Worm (Caenorhabditis elegans): ENCODE measurements around the gene twk-23.
A peak's percentile ranks its signal among the peaks of the same experiment; 100 is the strongest.

Gene twk-23

ce11 chrX:13809773-13810172 is 13.6 kb downstream of the twk-23 start, which contains the start of gene obr-3:
Gene obr-3 (minus strand): TSS chrX:13809873.
- no peak for TF ChIP-seq fkh-4 (tag; optimal IDR thresholded peaks at IDR 0.05; ENCODE audit: borderline replicate concordance)
- TF ChIP-seq nhr-20 (tag; optimal IDR thresholded peaks at IDR 0.05), result no peak
- TF ChIP-seq grh-1 (GFP tag; IDR thresholded peaks at IDR 0.05), result no peak
- no peak for TF ChIP-seq egl-27 (tag; optimal IDR thresholded peaks at IDR 0.05)
- TF ChIP-seq snu-23 (GFP tag; optimal IDR thresholded peaks at IDR 0.05), result no peak
- no peak for TF ChIP-seq zip-4 (GFP tag; optimal IDR thresholded peaks at IDR 0.05)
- TF ChIP-seq nhr-11 (tag; optimal IDR thresholded peaks at IDR 0.05), result no peak
- TF ChIP-seq efl-3 (GFP tag; optimal IDR thresholded peaks at IDR 0.05), result no peak
- TF ChIP-seq nhr-77 (tag; optimal IDR thresholded peaks at IDR 0.05), result no peak
- TF ChIP-seq egl-13 (tag; optimal IDR thresholded peaks at IDR 0.05), result no peak
- TF ChIP-seq elt-3 (tag; optimal IDR thresholded peaks at IDR 0.05), result no peak

- TF ChIP-seq lir-3 (tag; optimal IDR thresholded peaks at IDR 0.05; ENCODE audit: poor library complexity) (no peak), efl-1 (optimal IDR thresholded peaks at IDR 0.05) (no peak), efl-1 (GFP tag; optimal IDR thresholded peaks at IDR 0.05 in 1 of 2) (peak in 1 of 2 experiments; percentile 84), nhr-20 (tag; optimal IDR thresholded peaks at IDR 0.05) (peak; percentile 37), snu-23 (GFP tag; optimal IDR thresholded peaks at IDR 0.05) (no peak), hlh-4 (tag; optimal IDR thresholded peaks at IDR 0.05) (no peak), nhr-90 (tag; optimal IDR thresholded peaks at IDR 0.05; ENCODE audit: poor library complexity) (peak; percentile 24), nhr-77 (tag; optimal IDR thresholded peaks at IDR 0.05) (no peak), pag-3 (tag; optimal IDR thresholded peaks at IDR 0.05; ENCODE audit: borderline replicate concordance, insufficient read depth) (no peak), egl-27 (tag; optimal IDR thresholded peaks at IDR 0.05) (no peak), lin-14 (GFP tag; optimal IDR thresholded peaks at IDR 0.05) (no peak), unc-130 (tag; optimal IDR thresholded peaks at IDR 0.05) (no peak), grh-1 (GFP tag; IDR thresholded peaks at IDR 0.05) (no peak), lin-35 (GFP tag; optimal IDR thresholded peaks at IDR 0.05) (peak in 1 of 2 experiments; percentile 41), mdl-1 (tag; optimal IDR thresholded peaks at IDR 0.05) (no peak), Y116A8C.19 (tag; optimal IDR thresholded peaks at IDR 0.05; ENCODE audit: borderline replicate concordance) (no peak), elt-2 (tag; optimal IDR thresholded peaks at IDR 0.05) (peak; percentile 93), ceh-88 (GFP tag; IDR thresholded peaks at IDR 0.05) (no peak), nhr-76 (tag; optimal IDR thresholded peaks at IDR 0.05) (no peak), nhr-71 (tag; optimal IDR thresholded peaks at IDR 0.05) (peak; percentile 29), xbp-1 (tag; optimal IDR thresholded peaks at IDR 0.05) (no peak), unc-86 (tag; optimal IDR thresholded peaks at IDR 0.05) (no peak), ceh-63 (GFP tag; optimal IDR thresholded peaks at IDR 0.05) (no peak), F16B12.6 (tag; optimal IDR thresholded peaks at IDR 0.05) (no peak), unc-62 (GFP tag; optimal IDR thresholded peaks at IDR 0.05) (no peak), efl-3 (GFP tag; optimal IDR thresholded peaks at IDR 0.05) (no peak), jun-1 (tag; optimal IDR thresholded peaks at IDR 0.05) (no peak), pqm-1 (tag; optimal IDR thresholded peaks at IDR 0.05) (no peak), sox-4 (tag; optimal IDR thresholded peaks at IDR 0.05) (no peak)
Measured at ce11 chrX:13803246-13803645, 20.1 kb downstream of the twk-23 start.

DNA sequence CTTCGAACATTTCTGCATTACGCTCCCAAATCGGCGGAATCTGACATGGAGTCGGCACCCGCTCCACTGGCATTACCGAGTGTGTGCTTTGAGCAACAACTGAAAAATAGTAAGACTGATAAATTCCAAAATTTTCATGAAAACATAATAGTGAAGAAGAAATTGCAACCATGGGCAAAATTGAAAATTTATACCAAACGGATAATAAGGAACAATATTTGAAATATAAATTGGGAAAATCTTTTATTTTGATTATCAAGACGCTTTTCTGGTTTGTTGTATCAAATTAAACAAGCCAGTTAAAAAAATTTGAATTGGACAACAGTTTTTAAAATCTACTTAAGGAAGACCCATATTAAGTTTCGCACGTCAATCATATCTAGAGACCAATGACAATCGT is 29.9 kb downstream of the twk-23 start, which contains the start of gene ZK1086.2:
Gene ZK1086.2, minus strand, starts transcription at position 101 of the 400 bp plus-strand sequence.
- TF ChIP-seq aly-2 (tag; optimal IDR thresholded peaks at IDR 0.05) (no peak), egl-27 (tag; optimal IDR thresholded peaks at IDR 0.05) (no peak), rnt-1 (tag; optimal IDR thresholded peaks at IDR 0.05) (no peak)

- TF ChIP-seq pag-3 (tag; optimal IDR thresholded peaks at IDR 0.05; ENCODE audit: borderline replicate concordance, insufficient read depth) (no peak), nhr-90 (tag; optimal IDR thresholded peaks at IDR 0.05; ENCODE audit: poor library complexity) (no peak), dsc-1 (tag; optimal IDR thresholded peaks at IDR 0.05) (no peak), sptf-1 (tag; optimal IDR thresholded peaks at IDR 0.05) (no peak), tlp-1 (tag; optimal IDR thresholded peaks at IDR 0.05) (no peak), nhr-11 (tag; optimal IDR thresholded peaks at IDR 0.05) (no peak), swsn-7 (tag; optimal IDR thresholded peaks at IDR 0.05) (no peak), blmp-1 (tag; optimal IDR thresholded peaks at IDR 0.05) (no peak), nhr-28 (tag; optimal IDR thresholded peaks at IDR 0.05) (no peak), unc-86 (tag; optimal IDR thresholded peaks at IDR 0.05) (no peak), zag-1 (tag; optimal IDR thresholded peaks at IDR 0.05) (no peak)
Measured at ce11 chrX:13790532-13790931, 32.9 kb downstream of the twk-23 start, which contains the start of gene ZK1086.3. Gene ZK1086.3 (plus strand): TSS chrX:13790832.

Data from whole organism, L1 larva.